Worm (Caenorhabditis elegans) whole organism, L2 larva: Measurements from ENCODE around the gene ZC449.8.

Source experiments
- ZK546.5 ChIP-seq: sonication (generic microtip); optimal IDR thresholded peaks from 2 replicates; lab custom pipeline; 2017; ENCODE audit warnings: missing biosample characterization, missing genetic modification characterization
- ceh-16 ChIP-seq: fragments of 150-350 bp; optimal IDR thresholded peaks from 2 replicates; lab custom pipeline; 2014; ENCODE audit warnings: missing biosample characterization, missing genetic modification characterization
- dmd-4 ChIP-seq: sonication (generic microtip); optimal IDR thresholded peaks from 2 replicates; lab custom pipeline; 2017; ENCODE audit warnings: missing biosample characterization, missing genetic modification characterization
- egl-27 ChIP-seq: sonication (generic microtip); optimal IDR thresholded peaks from 3 replicates; lab custom pipeline; 2017; ENCODE audit warnings: missing biosample characterization, missing genetic modification reagents, missing genetic modification characterization
- elt-1 ChIP-seq: fragments of 150-350 bp; optimal IDR thresholded peaks from 2 replicates; lab custom pipeline; 2014; ENCODE audit warnings: missing biosample characterization, missing genetic modification characterization
- elt-3 ChIP-seq: sonication (generic microtip); optimal IDR thresholded peaks from 2 replicates; lab custom pipeline; 2017; ENCODE audit warnings: missing biosample characterization, missing genetic modification characterization
- nhr-11 ChIP-seq: fragments of 150-350 bp; optimal IDR thresholded peaks from 2 replicates; lab custom pipeline; 2014; ENCODE audit warnings: missing biosample characterization, missing genetic modification characterization
- nhr-12 ChIP-seq: fragments of 150-350 bp; optimal IDR thresholded peaks from 2 replicates; lab custom pipeline; 2014; ENCODE audit warnings: missing biosample characterization, missing genetic modification characterization
- nhr-237 ChIP-seq: fragments of 150-350 bp; optimal IDR thresholded peaks from 2 replicates; lab custom pipeline; 2014; ENCODE audit warnings: missing biosample characterization, missing genetic modification characterization
- unc-62 ChIP-seq: fragments of 150-350 bp; optimal IDR thresholded peaks from 2 replicates; lab custom pipeline; 2014; ENCODE audit warnings: missing biosample characterization, missing genetic modification reagents, missing genetic modification characterization
- zag-1 ChIP-seq: fragments of 150-350 bp; optimal IDR thresholded peaks from 2 replicates; lab custom pipeline; 2014; ENCODE audit warnings: missing biosample characterization, missing genetic modification characterization

DNA sequence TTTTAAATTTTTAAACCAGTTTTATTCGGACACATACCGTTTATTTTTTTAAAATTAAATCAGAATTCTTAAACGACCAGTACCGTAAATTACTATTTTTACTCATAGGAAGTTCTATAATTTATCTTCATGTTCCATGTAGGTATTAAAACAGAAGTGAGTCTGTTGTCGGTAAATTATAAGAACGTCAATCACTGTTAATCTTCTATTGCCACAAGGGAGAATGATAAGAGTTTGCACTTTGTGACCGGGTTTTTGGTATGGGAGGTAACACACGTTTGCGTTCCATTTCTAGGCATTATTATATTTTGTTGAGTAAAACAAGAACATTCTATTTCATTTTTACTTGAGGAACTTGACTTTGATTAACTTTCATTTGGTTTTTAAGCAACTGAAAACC lies 6.9 kb upstream of the ZC449.8 start, which contains the start of gene hsd-3:
- TF ChIP-seq unc-62 (GFP tag; lab: Kevin White, UChicago) (no peak), nhr-11 (tag; lab: Kevin White, UChicago) (no peak), dmd-4 (tag; lab: Kevin White, UChicago) (no peak), nhr-12 (tag; lab: Kevin White, UChicago) (no peak), zag-1 (no peak), egl-27 (tag; lab: Kevin White, UChicago) (no peak), ZK546.5 (tag; lab: Kevin White, UChicago) (no peak), nhr-237 (tag; lab: Kevin White, UChicago) (no peak), elt-1 (tag; lab: Kevin White, UChicago) (no peak), ceh-16 (tag; lab: Kevin White, UChicago) (no peak), elt-3 (no peak)
